Worm (Caenorhabditis elegans) whole organism, L3 larva: Measurements from ENCODE around the gene hipr-1.

Experiments
- ama-1 ChIP-seq: fragments of 150-350 bp; optimal IDR thresholded peaks from 2 replicates; lab custom pipeline; 2018
- ceh-9 ChIP-seq: sonication (generic microtip); optimal IDR thresholded peaks from 2 replicates; lab custom pipeline; 2018; ENCODE audit warnings: missing biosample characterization, missing genetic modification characterization
- elt-2 ChIP-seq: sonication (generic microtip); optimal IDR thresholded peaks from 2 replicates; lab custom pipeline; 2016; ENCODE audit warnings: missing genetic modification reagents, mild to moderate bottlenecking, missing genetic modification characterization, missing compliant biosample characterization
- nhr-23 ChIP-seq: fragments of 150-350 bp; optimal IDR thresholded peaks from 2 replicates; lab custom pipeline; 2014; ENCODE audit warnings: missing biosample characterization, missing genetic modification reagents, missing genetic modification characterization
- sea-2 ChIP-seq: fragments of 150-350 bp; sonication (generic microtip); optimal IDR thresholded peaks from 4 replicates; lab custom pipeline; 2014; ENCODE audit warnings: missing biosample characterization, missing genetic modification reagents, missing genetic modification characterization
- tbx-2 ChIP-seq: sonication (generic microtip); optimal IDR thresholded peaks from 2 replicates; lab custom pipeline; 2016; ENCODE audit warnings: mild to moderate bottlenecking, missing genetic modification characterization, missing compliant biosample characterization
- ztf-11 ChIP-seq: fragments of 150-350 bp; optimal IDR thresholded peaks from 2 replicates; lab custom pipeline; 2014; ENCODE audit warnings: missing biosample characterization, missing genetic modification characterization

DNA sequence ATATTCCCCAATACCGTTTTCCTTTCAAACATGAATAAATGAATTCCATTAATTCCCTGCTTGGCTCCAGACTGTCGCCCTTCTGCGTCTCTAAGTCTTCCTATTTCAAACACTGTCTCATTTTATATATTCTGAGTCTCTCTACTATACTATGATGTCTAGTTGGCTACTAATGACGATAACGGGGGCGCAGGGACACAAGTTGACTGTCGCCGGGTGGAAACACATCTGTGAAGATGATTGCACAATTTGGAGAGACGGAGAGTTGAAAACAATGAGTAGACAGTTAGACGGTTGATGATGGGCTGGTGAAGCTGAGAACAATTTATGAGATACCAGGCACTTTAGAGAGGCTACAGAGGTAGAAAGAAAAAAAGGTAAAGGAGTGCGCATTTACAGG lies 29.5 kb downstream of the hipr-1 start, which contains the start of gene sma-2:
- no peak for TF ChIP-seq ama-1 (lab: Kevin White, UChicago)
- peak; percentile 64 for TF ChIP-seq nhr-23 (tag; lab: Kevin White, UChicago)
- TF ChIP-seq elt-2 (tag; lab: Kevin White, UChicago), result peak; percentile 95
- TF ChIP-seq ztf-11 (tag; lab: Kevin White, UChicago), result no peak
- no peak for TF ChIP-seq ceh-9
- no peak for TF ChIP-seq tbx-2 (tag; lab: Kevin White, UChicago)
- no peak for TF ChIP-seq sea-2 (GFP tag; lab: Kevin White, UChicago)
